Worm (Caenorhabditis elegans) whole organism, midembryonic: ENCODE results near the gene C06E1.9.

Experiments
- T22C8.4 ChIP-seq: fragments of 200-800 bp; sonication (Bioruptor generic); IDR thresholded peaks from 2 replicates; pipeline ENCODE4 v1.3.6; 2022; ENCODE audit warnings: missing genetic modification characterization, missing compliant biosample characterization
- cog-1 ChIP-seq: sonication (generic microtip); optimal IDR thresholded peaks from 2 replicates; lab custom pipeline; 2016; ENCODE audit warnings: missing genetic modification characterization, missing compliant biosample characterization
- flt-1 ChIP-seq: fragments of 200-800 bp; sonication (Bioruptor generic); IDR thresholded peaks from 2 replicates; pipeline ENCODE4 v1.3.6; 2022; ENCODE audit warnings: missing genetic modification characterization, missing compliant biosample characterization
- klf-2 ChIP-seq: fragments of 200-800 bp; sonication (Bioruptor generic); conservative IDR thresholded peaks from 2 replicates; pipeline ENCODE4 v1.3.6; 2022; ENCODE audit warnings: missing genetic modification reagents, missing genetic modification characterization, missing compliant biosample characterization
- med-1 ChIP-seq: sonication (generic microtip); optimal IDR thresholded peaks from 2 replicates; lab custom pipeline; 2017; ENCODE audit warnings: missing genetic modification characterization, mild to moderate bottlenecking, missing compliant biosample characterization, antibody characterized with exemption, missing genetic modification reagents; ENCODE audit not compliant: insufficient read depth
- ref-1 ChIP-seq: fragments of 200-800 bp; sonication (Bioruptor generic); conservative IDR thresholded peaks from 2 replicates; pipeline ENCODE4 v1.3.6; 2022; ENCODE audit warnings: missing genetic modification reagents, missing genetic modification characterization, missing compliant biosample characterization
- tab-1 ChIP-seq: fragments of 200-800 bp; sonication (Bioruptor generic); IDR thresholded peaks from 2 replicates; pipeline ENCODE4 v1.3.6; 2022; ENCODE audit warnings: missing genetic modification characterization, missing compliant biosample characterization
- ztf-23 ChIP-seq: fragments of 200-800 bp; sonication (Bioruptor generic); IDR thresholded peaks from 2 replicates; pipeline ENCODE4 v1.3.6; 2022; ENCODE audit warnings: missing genetic modification reagents, missing genetic modification characterization, missing compliant biosample characterization
- ztf-29 ChIP-seq: fragments of 200-800 bp; sonication (Bioruptor generic); IDR thresholded peaks from 2 replicates; pipeline ENCODE4 v1.3.6; 2022; ENCODE audit warnings: missing genetic modification reagents, missing genetic modification characterization, missing compliant biosample characterization

Gene C06E1.9

DNA sequence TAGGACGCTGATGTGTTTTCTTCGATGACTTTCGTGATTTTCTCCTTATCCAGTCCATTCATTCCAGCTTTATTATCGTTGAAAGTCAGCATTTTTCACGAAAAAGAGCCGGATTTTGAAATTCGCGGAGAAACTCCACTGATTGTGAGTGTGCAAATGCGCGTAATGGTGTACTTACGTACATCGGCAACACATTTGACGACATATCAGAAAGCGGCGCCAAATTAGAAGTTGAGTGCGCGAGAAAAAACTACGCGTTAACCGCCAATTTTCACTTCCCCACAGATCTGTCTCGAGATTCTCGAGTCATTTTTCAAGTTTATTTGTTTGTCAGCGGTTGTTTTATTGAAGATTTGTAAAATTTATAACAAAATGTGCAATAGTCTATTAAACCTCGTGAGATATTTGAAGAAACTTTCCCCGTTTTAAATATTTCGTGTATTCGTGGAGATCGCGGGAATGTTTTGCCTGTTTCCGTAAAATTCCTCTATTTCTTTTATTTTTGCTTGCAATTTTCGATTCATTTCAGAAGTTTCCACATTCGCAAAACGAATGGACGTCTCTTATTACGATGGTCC lies 18.9 kb upstream of the C06E1.9 start, which contains the start of the genes polk-1 and gpr-1:
TSS of gene polk-1 (minus strand) at position 186 of the 578 bp plus-strand sequence.
TSS of gene gpr-1 (plus strand) at position 528 of the 578 bp plus-strand sequence.
- no peak for TF ChIP-seq ztf-29 (GFP tag; lab: Robert Waterston, UW)
- no peak for TF ChIP-seq cog-1
- no peak for TF ChIP-seq tab-1 (GFP tag; lab: Robert Waterston, UW)
- no peak for TF ChIP-seq klf-2 (GFP tag; lab: Robert Waterston, UW)
- no peak for TF ChIP-seq med-1
- no peak for TF ChIP-seq ztf-23 (GFP tag; lab: Robert Waterston, UW)
- no peak for TF ChIP-seq ref-1 (GFP tag; lab: Robert Waterston, UW)
- no peak for TF ChIP-seq T22C8.4
- no peak for TF ChIP-seq flt-1

DNA sequence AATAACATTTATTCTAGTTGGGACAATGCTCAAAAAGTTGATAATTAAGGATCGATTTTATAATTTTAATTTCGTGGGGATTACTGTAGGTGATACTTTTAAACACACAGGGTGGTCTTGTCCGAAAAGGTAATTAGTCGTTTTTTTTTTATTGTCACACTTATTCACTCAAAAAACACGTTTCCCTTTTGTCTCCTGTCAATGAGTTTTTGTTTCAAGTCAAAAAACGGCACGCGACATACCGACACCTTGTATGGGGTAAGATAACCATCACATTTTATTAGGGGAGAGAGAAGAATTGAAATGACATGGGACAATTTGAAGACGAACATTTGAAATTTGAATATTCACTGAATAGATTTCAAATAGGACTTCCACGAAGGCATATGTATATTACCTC lies 15.5 kb upstream of the C06E1.9 start:
- no peak for TF ChIP-seq ztf-23 (GFP tag; lab: Robert Waterston, UW)
- no peak for TF ChIP-seq T22C8.4
- no peak for TF ChIP-seq ztf-29 (GFP tag; lab: Robert Waterston, UW)
- no peak for TF ChIP-seq cog-1
- no peak for TF ChIP-seq klf-2 (GFP tag; lab: Robert Waterston, UW)
- no peak for TF ChIP-seq tab-1 (GFP tag; lab: Robert Waterston, UW)
- no peak for TF ChIP-seq med-1
- no peak for TF ChIP-seq flt-1
- no peak for TF ChIP-seq ref-1 (GFP tag; lab: Robert Waterston, UW)

DNA sequence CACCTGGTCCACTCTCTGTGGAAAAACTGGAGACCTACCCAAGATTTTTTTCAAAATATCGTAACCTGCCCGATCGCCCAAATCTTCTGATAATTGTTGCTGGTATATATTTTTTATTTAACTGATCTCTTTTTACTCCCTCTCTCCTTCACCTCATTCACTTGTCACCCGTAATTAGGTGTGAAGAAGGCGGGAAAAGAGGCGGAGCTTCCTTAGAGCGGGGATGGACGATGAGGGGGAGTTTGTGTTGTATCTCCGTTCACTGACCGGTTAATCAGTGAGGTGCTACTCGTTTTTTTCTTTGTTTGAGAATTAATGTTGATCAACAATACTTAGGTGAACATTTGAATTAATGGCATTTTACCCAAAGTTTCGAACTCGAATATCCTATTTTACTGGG lies 12.9 kb upstream of the C06E1.9 start, which contains the start of gene ceh-16:
TSS of gene ceh-16 (plus strand) at position 301 of the 400 bp plus-strand sequence.
- no peak for TF ChIP-seq T22C8.4
- TF ChIP-seq ztf-29 (GFP tag; lab: Robert Waterston, UW), result no peak
- no peak for TF ChIP-seq ztf-23 (GFP tag; lab: Robert Waterston, UW)
- no peak for TF ChIP-seq tab-1 (GFP tag; lab: Robert Waterston, UW)
- TF ChIP-seq cog-1, result no peak
- TF ChIP-seq flt-1, result no peak
- TF ChIP-seq med-1, result no peak
- no peak for TF ChIP-seq ref-1 (GFP tag; lab: Robert Waterston, UW)
- no peak for TF ChIP-seq klf-2 (GFP tag; lab: Robert Waterston, UW)

DNA sequence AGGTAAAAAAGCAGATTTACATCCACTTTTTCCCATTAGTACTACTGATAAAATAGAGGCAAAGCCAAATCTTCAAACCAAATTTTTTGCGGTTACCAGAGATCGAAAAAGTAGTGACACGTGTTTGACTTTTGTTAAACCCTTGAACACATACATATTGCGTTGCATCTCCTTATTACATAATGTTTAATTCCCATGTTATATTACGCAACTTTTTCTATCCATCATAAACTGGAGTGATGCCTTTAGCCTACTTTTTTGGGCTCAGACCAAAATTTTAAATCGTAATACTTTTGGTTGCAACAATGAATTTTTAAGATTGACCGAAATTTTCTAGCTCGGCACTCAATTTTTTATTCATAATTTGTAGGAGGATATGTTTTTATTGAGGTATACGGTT lies 12.4 kb upstream of the C06E1.9 start:
- no peak for TF ChIP-seq ztf-29 (GFP tag; lab: Robert Waterston, UW)
- no peak for TF ChIP-seq flt-1
- no peak for TF ChIP-seq cog-1
- TF ChIP-seq tab-1 (GFP tag; lab: Robert Waterston, UW), result no peak
- TF ChIP-seq ref-1 (GFP tag; lab: Robert Waterston, UW), result no peak
- TF ChIP-seq klf-2 (GFP tag; lab: Robert Waterston, UW), result no peak
- no peak for TF ChIP-seq ztf-23 (GFP tag; lab: Robert Waterston, UW)
- TF ChIP-seq med-1, result no peak
- TF ChIP-seq T22C8.4, result no peak

DNA sequence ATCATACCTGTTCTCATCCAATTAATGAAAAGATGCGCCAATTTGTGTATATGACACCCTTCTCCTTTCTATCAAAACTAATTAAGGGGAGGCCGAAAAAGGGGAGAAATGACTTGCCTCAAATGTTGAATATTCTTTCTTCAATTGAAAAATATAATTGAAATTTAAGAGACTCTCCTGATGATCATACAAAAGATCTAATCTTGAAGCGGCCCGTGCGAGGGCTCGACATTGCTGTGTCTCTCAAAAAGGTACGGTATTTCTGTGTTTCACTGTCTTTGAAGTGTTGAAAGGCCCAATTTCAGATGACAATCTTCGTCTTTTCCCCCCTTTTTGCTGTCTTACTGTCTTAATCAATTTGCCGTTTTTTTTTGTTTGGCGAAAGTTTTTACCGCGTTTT lies 11.4 kb upstream of the C06E1.9 start:
- no peak for TF ChIP-seq klf-2 (GFP tag; lab: Robert Waterston, UW)
- TF ChIP-seq ztf-23 (GFP tag; lab: Robert Waterston, UW), result no peak
- no peak for TF ChIP-seq cog-1
- TF ChIP-seq ref-1 (GFP tag; lab: Robert Waterston, UW), result no peak
- TF ChIP-seq ztf-29 (GFP tag; lab: Robert Waterston, UW), result no peak
- TF ChIP-seq tab-1 (GFP tag; lab: Robert Waterston, UW), result no peak
- TF ChIP-seq flt-1, result no peak
- TF ChIP-seq med-1, result no peak
- no peak for TF ChIP-seq T22C8.4

DNA sequence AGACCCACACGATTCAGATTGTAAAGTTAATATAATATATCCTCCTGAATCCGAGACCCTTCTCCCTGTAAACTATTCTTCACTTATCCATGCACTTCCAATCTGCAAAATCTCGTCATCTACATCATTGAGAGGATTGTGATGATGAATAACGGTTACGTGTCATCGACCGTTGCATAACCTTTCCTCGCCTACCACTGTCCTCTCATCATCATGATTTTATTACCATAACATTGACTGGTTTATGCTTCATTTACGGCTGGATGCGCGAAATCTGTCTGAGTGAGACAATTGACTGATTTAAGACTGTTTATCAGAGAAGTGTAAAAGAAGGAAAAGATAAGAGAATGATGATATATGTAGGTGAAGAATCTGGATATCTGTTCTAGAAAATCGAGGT lies 10.7 kb upstream of the C06E1.9 start:
- TF ChIP-seq flt-1 (no peak), med-1 (no peak), klf-2 (GFP tag; lab: Robert Waterston, UW) (no peak), ref-1 (GFP tag; lab: Robert Waterston, UW) (no peak), ztf-29 (GFP tag; lab: Robert Waterston, UW) (no peak), tab-1 (GFP tag; lab: Robert Waterston, UW) (no peak), ztf-23 (GFP tag; lab: Robert Waterston, UW) (no peak), cog-1 (no peak), T22C8.4 (no peak)

DNA sequence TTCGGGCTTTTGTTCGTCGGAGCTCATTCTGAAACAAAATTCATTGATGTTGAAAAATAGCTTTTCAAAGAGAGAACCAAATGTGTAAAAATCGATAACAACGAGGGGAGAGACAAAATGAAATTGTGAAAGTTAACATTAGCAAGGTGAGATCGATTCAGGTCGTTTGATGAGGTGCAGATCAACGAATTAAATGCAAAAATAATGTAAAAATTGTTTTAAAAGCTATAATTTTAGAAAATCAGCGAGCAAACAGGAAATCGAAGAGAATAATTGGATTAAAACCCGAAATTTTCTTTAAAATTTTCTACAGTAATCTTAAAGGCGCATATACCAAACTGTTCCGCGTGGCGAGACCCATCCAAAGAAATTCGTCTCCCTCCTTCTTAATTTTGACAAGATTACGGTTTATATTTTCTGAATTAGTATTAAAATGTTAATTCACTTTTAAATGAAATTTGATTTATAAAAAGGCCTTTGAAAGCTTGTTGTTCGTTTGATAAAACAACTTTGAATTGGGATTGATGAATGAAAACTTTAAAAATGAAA lies 8.9 kb upstream of the C06E1.9 start, which contains the start of gene C13G5.2:
TSS of gene C13G5.2 (minus strand) at position 51 of the 549 bp plus-strand sequence.
- TF ChIP-seq ztf-23 (GFP tag; lab: Robert Waterston, UW) (no peak), cog-1 (no peak), flt-1 (no peak), tab-1 (GFP tag; lab: Robert Waterston, UW) (no peak), T22C8.4 (peak; percentile 26; the same call in 1 of the 2 replicates)

DNA sequence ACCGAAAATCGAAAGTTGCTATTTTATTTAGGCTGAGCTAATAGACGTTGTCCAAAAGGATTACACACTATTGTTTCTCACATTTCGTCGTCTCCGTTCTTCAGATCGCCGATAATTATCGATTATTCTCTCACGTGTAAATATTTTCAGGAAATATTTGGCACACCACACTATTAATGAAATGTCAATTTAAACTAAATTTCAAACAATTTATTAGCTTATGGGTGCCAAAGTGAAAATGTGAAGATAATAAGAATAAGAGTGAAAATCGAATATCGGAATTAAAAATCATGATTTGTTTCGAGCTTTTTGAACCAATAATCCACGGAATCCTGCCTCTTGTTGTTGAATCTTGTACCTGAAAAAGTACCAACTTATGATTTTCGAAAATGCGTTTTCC lies 7.0 kb upstream of the C06E1.9 start, which contains the start of gene C06E1.11:
TSS of gene C06E1.11 (minus strand) at position 101 of the 400 bp plus-strand sequence.
- TF ChIP-seq med-1 (no peak), flt-1 (no peak), T22C8.4 (no peak), cog-1 (no peak), ztf-29 (GFP tag; lab: Robert Waterston, UW) (no peak), klf-2 (GFP tag; lab: Robert Waterston, UW) (no peak), ztf-23 (GFP tag; lab: Robert Waterston, UW) (no peak), ref-1 (GFP tag; lab: Robert Waterston, UW) (no peak), tab-1 (GFP tag; lab: Robert Waterston, UW) (no peak)

DNA sequence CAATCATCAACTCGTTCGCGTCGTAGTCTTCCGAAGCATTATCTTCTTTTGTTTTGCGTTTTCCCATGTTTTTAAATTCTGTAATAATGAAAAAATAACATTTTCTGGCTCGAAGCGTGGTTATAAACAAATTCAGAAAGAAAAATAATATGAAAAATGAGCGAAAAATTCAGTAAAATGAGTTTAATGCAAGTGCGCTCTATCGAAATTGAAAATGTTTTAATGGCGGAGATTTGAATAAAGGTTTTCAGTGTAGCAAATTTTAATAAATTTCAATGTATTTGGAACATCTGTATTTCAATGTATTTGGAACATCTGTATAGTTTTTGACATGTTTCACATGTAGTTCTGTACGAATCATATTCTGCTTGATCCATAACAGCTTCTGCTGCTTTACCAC lies 4.9 kb upstream of the C06E1.9 start, which contains the start of gene rha-2:
TSS of gene rha-2 (minus strand) at position 80 of the 400 bp plus-strand sequence.
- TF ChIP-seq ref-1 (GFP tag; lab: Robert Waterston, UW) (no peak), med-1 (no peak), flt-1 (no peak), klf-2 (GFP tag; lab: Robert Waterston, UW) (no peak), tab-1 (GFP tag; lab: Robert Waterston, UW) (no peak), cog-1 (no peak), ztf-29 (GFP tag; lab: Robert Waterston, UW) (no peak), T22C8.4 (no peak), ztf-23 (GFP tag; lab: Robert Waterston, UW) (no peak)

DNA sequence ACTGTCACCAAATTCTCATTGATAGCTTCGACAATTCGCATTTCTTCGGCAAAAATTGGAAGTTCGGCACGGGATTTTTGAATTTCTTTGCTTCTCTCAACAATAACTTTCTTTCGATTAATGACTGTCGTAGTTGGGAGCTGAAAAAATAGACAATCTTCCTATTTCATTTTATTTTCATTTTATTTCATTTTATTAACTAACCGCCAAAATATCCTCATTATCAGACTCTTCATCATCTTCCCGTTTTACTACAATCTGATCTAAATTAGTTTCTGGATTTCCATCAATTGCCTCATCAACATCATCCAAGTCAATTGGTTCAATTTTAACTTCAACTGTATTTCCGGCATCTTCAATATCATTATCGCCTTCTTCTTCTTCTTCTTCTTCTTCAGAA lies 4.0 kb upstream of the C06E1.9 start:
- no peak for TF ChIP-seq flt-1
